Worm (Caenorhabditis elegans): ENCODE results near the gene dmd-8.

The dmd-8 gene

DNA sequence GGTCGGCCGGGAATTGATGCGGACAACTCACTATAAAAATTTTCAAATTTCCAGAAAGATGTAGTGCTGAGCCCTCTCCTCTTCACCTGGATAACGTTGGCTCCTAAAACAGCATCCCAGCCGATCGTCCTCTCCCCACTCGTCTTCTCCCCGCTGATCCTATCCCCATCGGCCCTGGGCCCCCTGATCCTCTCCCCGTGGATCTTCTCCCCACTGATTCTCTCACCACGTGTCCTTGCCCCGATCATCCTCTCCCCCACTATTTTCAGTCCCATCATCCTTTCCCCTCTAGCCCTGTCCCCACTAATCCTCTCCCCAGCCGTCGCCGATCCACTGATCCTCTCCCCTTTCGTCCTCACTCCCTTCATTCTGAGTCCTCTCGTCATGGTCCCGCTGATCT lies 36.9 kb upstream of the dmd-8 start:
- TF ChIP-seq ceh-36 (tag; optimal IDR thresholded peaks at IDR 0.05), result peak; percentile 67
- TF ChIP-seq tbx-11 (GFP tag; IDR thresholded peaks at IDR 0.05), result no peak

DNA sequence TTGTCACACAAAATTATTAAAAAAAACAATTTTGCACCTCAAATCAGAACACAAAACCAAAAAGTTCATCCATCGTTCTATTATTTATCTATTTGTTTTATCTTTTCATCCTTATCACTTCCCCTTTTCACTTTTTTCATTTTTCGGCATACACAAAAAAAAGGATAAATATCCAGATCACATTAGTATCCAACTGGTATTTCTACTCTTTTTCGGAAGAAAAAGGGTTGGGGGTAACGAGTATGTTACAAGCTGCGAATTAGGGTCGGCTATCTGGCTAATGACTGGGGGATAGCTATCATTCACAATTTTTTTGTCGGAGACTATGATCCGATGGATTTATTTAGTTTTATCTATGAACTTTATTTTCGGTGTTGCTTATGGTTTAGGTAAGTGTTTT lies 33.8 kb upstream of the dmd-8 start, which contains the start of gene mltn-7:
Gene mltn-7, plus strand, starts transcription at position 301 of the 400 bp plus-strand sequence.
- TF ChIP-seq hmbx-1 (tag; optimal IDR thresholded peaks at IDR 0.05) (no peak), flt-1 (GFP tag; IDR thresholded peaks at IDR 0.05) (no peak), scrt-1 (GFP tag; IDR thresholded peaks at IDR 0.05) (no peak), tbx-11 (GFP tag; IDR thresholded peaks at IDR 0.05) (no peak), sea-1 (GFP tag; conservative IDR thresholded peaks at IDR 0.05) (no peak), ama-1 (optimal IDR thresholded peaks at IDR 0.05) (no peak), ceh-13 (GFP tag; optimal IDR thresholded peaks at IDR 0.05) (no peak), tra-4 (tag; optimal IDR thresholded peaks at IDR 0.05) (no peak), aly-1 (tag; optimal IDR thresholded peaks at IDR 0.05) (no peak), hmg-4 (GFP tag; optimal IDR thresholded peaks at IDR 0.05) (no peak), B0310.2 (tag; optimal IDR thresholded peaks at IDR 0.05) (no peak), F13C5.2 (tag; optimal IDR thresholded peaks at IDR 0.05) (no peak), ceh-36 (tag; optimal IDR thresholded peaks at IDR 0.05) (no peak), hnd-1 (tag; optimal IDR thresholded peaks at IDR 0.05) (no peak), pes-1 (GFP tag; IDR thresholded peaks at IDR 0.05) (no peak), tbx-37 (GFP tag; conservative IDR thresholded peaks at IDR 0.05) (no peak), ets-7 (tag; optimal IDR thresholded peaks at IDR 0.05) (no peak)

- TF ChIP-seq hmbx-1 (tag; optimal IDR thresholded peaks at IDR 0.05) (no peak), ceh-13 (GFP tag; optimal IDR thresholded peaks at IDR 0.05) (no peak), ets-7 (tag; optimal IDR thresholded peaks at IDR 0.05) (no peak), pes-1 (GFP tag; IDR thresholded peaks at IDR 0.05) (no peak), scrt-1 (GFP tag; IDR thresholded peaks at IDR 0.05) (no peak), tbx-37 (GFP tag; conservative IDR thresholded peaks at IDR 0.05) (no peak), tra-4 (tag; optimal IDR thresholded peaks at IDR 0.05) (no peak), aly-1 (tag; optimal IDR thresholded peaks at IDR 0.05) (no peak), hmg-4 (GFP tag; optimal IDR thresholded peaks at IDR 0.05) (no peak), tbx-11 (GFP tag; IDR thresholded peaks at IDR 0.05) (no peak), ceh-36 (tag; optimal IDR thresholded peaks at IDR 0.05) (no peak), flt-1 (GFP tag; IDR thresholded peaks at IDR 0.05) (no peak), hnd-1 (tag; optimal IDR thresholded peaks at IDR 0.05) (no peak)
Observed at ce11 chrV:364650-365049, 28.4 kb upstream of the dmd-8 start, which contains the start of gene mltn-6. Gene mltn-6, plus strand, starts transcription at chrV:364950.

DNA sequence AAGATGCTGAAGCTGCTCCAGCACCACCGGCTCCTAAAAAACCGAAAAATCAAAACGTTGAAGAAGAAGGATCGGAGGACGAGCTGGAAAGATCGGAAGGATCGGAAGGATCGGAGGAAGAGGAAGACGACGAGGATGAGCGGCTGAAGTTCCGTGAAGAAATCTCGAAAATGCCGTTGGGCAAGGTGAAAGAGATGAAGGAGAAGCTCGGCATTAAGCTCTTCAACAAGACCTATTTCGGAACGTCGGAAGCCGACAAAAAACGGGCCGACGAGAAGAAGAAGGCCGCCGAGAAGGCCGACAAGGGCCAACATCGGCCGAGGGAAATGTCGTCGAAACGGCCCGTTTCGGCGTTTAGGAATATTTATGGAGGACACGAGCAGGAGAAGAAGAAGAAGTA lies 25.0 kb upstream of the dmd-8 start:
- no peak for TF ChIP-seq F13C5.2 (tag; optimal IDR thresholded peaks at IDR 0.05)
- TF ChIP-seq aly-1 (tag; optimal IDR thresholded peaks at IDR 0.05), result peak; percentile 0

- no peak for TF ChIP-seq sea-1 (GFP tag; conservative IDR thresholded peaks at IDR 0.05)
Observed at ce11 chrV:360068-360467, 23.8 kb upstream of the dmd-8 start.

DNA sequence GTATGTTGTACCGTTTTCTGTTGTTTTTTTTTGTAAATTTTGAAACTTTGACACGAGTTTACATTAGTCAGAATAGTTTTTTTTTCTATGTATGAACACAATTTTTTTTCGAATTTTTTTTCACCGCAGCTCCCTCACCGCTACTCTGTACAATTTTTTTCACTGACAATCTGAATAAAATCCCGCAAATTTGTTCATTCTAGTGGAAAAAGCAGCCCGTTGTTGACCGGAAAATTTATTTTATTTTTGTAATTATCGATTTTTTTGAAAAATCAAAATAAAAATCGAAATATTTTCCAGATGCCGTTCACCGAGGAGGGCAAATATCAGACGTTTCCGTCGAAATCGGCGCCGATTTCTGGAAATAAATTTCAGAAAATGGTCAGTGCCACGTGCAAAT lies 23.2 kb upstream of the dmd-8 start, which contains the start of gene T22H9.1:
Gene T22H9.1, plus strand, starts transcription at position 301 of the 400 bp plus-strand sequence.
- TF ChIP-seq ceh-36 (tag; optimal IDR thresholded peaks at IDR 0.05), result no peak
- TF ChIP-seq scrt-1 (GFP tag; IDR thresholded peaks at IDR 0.05), result no peak
- no peak for TF ChIP-seq pes-1 (GFP tag; IDR thresholded peaks at IDR 0.05)
- no peak for TF ChIP-seq tra-4 (tag; optimal IDR thresholded peaks at IDR 0.05)
- TF ChIP-seq F13C5.2 (tag; optimal IDR thresholded peaks at IDR 0.05), result no peak
- TF ChIP-seq hnd-1 (tag; optimal IDR thresholded peaks at IDR 0.05), result no peak
- TF ChIP-seq tbx-37 (GFP tag; conservative IDR thresholded peaks at IDR 0.05), result no peak
- no peak for TF ChIP-seq hmbx-1 (tag; optimal IDR thresholded peaks at IDR 0.05)
- no peak for TF ChIP-seq ama-1 (optimal IDR thresholded peaks at IDR 0.05)
- TF ChIP-seq B0310.2 (tag; optimal IDR thresholded peaks at IDR 0.05), result no peak
- TF ChIP-seq sea-1 (GFP tag; conservative IDR thresholded peaks at IDR 0.05), result no peak
- no peak for TF ChIP-seq tbx-11 (GFP tag; IDR thresholded peaks at IDR 0.05)
- no peak for TF ChIP-seq ceh-13 (GFP tag; optimal IDR thresholded peaks at IDR 0.05)
- no peak for TF ChIP-seq flt-1 (GFP tag; IDR thresholded peaks at IDR 0.05)
- no peak for TF ChIP-seq ets-7 (tag; optimal IDR thresholded peaks at IDR 0.05)
- no peak for TF ChIP-seq hmg-4 (GFP tag; optimal IDR thresholded peaks at IDR 0.05)
- no peak for TF ChIP-seq aly-1 (tag; optimal IDR thresholded peaks at IDR 0.05)

ce11 chrV:358473-358872 lies 22.2 kb upstream of the dmd-8 start:
- TF ChIP-seq sea-1 (GFP tag; conservative IDR thresholded peaks at IDR 0.05) (no peak), ceh-13 (GFP tag; optimal IDR thresholded peaks at IDR 0.05) (no peak), tbx-37 (GFP tag; conservative IDR thresholded peaks at IDR 0.05) (no peak)

DNA sequence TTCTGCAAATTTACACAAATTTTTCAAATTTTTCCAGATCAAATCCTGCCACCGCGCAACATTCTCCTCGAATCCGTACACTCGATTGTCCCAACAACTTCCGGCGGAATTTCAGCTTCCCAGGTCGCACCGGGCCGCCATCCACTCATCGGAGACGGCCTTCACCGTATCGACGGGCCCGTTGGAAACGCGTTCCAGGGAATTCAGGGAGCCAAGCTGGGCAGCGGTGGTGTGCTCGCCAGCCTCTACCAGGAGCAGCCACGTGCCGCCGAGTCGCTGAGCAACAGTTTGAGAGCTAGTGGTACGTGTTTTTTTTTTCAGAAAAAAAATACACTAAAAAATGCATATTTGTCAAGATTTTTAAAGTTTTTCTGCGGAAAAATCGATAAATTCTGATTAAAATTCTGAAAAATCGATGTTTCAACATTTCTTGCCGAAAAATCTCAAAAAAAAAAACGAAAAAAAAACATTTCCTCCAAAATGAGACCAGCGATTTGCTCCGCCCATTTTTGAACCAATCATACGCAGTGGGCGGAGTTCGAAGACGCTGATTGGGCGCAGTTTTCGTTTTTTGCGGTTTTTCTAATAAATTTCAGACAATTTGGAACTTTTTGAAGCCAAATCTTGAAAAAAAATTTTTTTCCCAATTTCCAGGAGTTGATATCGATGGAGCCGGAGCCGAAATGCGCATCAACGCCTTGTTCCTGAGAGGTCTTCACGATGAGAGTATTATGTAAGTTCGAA lies 20.9 kb upstream of the dmd-8 start:
- TF ChIP-seq ceh-36 (tag; optimal IDR thresholded peaks at IDR 0.05), result no peak
- TF ChIP-seq hnd-1 (tag; optimal IDR thresholded peaks at IDR 0.05), result no peak

DNA sequence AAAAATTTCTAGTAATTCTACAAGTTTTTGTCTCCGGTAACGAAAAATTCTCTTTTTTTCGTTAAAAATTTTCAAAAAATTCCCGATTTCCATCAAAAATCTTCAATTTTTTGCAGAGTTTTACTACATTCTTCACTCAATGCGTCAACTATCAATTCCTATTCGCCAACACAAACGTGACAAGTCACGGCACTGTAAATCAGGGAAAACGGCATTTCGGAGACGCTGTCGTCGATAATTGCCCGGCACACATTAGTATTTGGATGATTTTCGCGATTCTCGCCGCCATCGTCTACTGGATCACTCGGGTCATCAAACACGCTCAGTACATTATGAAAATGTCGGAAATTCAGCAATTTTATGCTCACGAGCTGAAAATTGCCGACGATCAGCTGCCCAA lies 15.5 kb upstream of the dmd-8 start:
- TF ChIP-seq B0310.2 (tag; optimal IDR thresholded peaks at IDR 0.05) (no peak), F13C5.2 (tag; optimal IDR thresholded peaks at IDR 0.05) (no peak), ceh-36 (tag; optimal IDR thresholded peaks at IDR 0.05) (no peak), flt-1 (GFP tag; IDR thresholded peaks at IDR 0.05) (no peak), hmbx-1 (tag; optimal IDR thresholded peaks at IDR 0.05) (no peak), pes-1 (GFP tag; IDR thresholded peaks at IDR 0.05) (no peak)
